Fruit fly (Drosophila melanogaster) whole organism, adult: ENCODE results near the gene Arfrp1.
A peak's percentile ranks its signal among the peaks of the same experiment; 100 is the strongest.

Experiments used
- CG11617 ChIP-seq: fragments of 200-800 bp; sonication (Bioruptor generic); optimal IDR thresholded peaks from 2 replicates; lab custom pipeline; 2017; ENCODE audit warnings: mild to moderate bottlenecking, missing biosample characterization, missing genetic modification reagents, missing genetic modification characterization
- CG12768 ChIP-seq: fragments of 200-800 bp; sonication (Bioruptor generic); optimal IDR thresholded peaks from 2 replicates; lab custom pipeline; 2017; ENCODE audit warnings: missing biosample characterization, missing genetic modification characterization, mild to moderate bottlenecking, moderate library complexity, missing genetic modification reagents
- CG14711 ChIP-seq: fragments of 200-800 bp; sonication (Bioruptor generic); optimal IDR thresholded peaks from 2 replicates; lab custom pipeline; 2018; ENCODE audit warnings: missing biosample characterization, mild to moderate bottlenecking, missing genetic modification characterization, moderate library complexity
- CG1620 ChIP-seq: fragments of 200-800 bp; sonication (Bioruptor generic); optimal IDR thresholded peaks from 2 replicates; lab custom pipeline; 2016; ENCODE audit warnings: missing biosample characterization, missing genetic modification characterization
- CG33017 ChIP-seq: fragments of 200-800 bp; sonication (Bioruptor generic); optimal IDR thresholded peaks from 2 replicates; lab custom pipeline; 2018; ENCODE audit warnings: missing biosample characterization, mild to moderate bottlenecking, missing genetic modification characterization, moderate library complexity
- CG5204 ChIP-seq: fragments of 200-800 bp; sonication (Bioruptor generic); optimal IDR thresholded peaks from 2 replicates; lab custom pipeline; 2016; ENCODE audit warnings: missing biosample characterization, missing genetic modification characterization
- CG7045 ChIP-seq: fragments of 200-800 bp; sonication (Bioruptor generic); optimal IDR thresholded peaks from 2 replicates; lab custom pipeline; 2017; ENCODE audit warnings: missing biosample characterization, mild to moderate bottlenecking, missing genetic modification characterization
- CG7101 ChIP-seq: fragments of 200-800 bp; sonication (Bioruptor generic); optimal IDR thresholded peaks from 2 replicates; lab custom pipeline; 2018; ENCODE audit warnings: missing biosample characterization, mild to moderate bottlenecking, missing genetic modification characterization, moderate library complexity
- Clk ChIP-seq: fragments of 200-800 bp; sonication (Bioruptor generic); optimal IDR thresholded peaks from 2 replicates; lab custom pipeline; 2017; ENCODE audit warnings: missing biosample characterization, missing genetic modification characterization
- Crg-1 ChIP-seq: fragments of 200-800 bp; sonication (Bioruptor generic); optimal IDR thresholded peaks from 2 replicates; lab custom pipeline; 2016; ENCODE audit warnings: missing biosample characterization, missing genetic modification characterization
- Hr96 ChIP-seq: fragments of 200-800 bp; sonication (Bioruptor generic); optimal IDR thresholded peaks from 2 replicates; lab custom pipeline; 2016; ENCODE audit warnings: missing biosample characterization, missing genetic modification characterization
- Mnt ChIP-seq: fragments of 200-800 bp; sonication (Bioruptor generic); optimal IDR thresholded peaks from 2 replicates; lab custom pipeline; 2016; ENCODE audit warnings: missing biosample characterization, mild to moderate bottlenecking, missing genetic modification characterization
- bab1 ChIP-seq: fragments of 200-800 bp; sonication (Bioruptor generic); optimal IDR thresholded peaks from 3 replicates; lab custom pipeline; 2019; ENCODE audit warnings: missing biosample characterization, mild to moderate bottlenecking, missing genetic modification characterization, moderate library complexity
- cic ChIP-seq: fragments of 200-800 bp; sonication (Bioruptor generic); optimal IDR thresholded peaks from 2 replicates; lab custom pipeline; 2017; ENCODE audit warnings: missing biosample characterization, mild to moderate bottlenecking, missing genetic modification characterization, moderate library complexity
- cnc ChIP-seq, 2 experiments: fragments of >200 bp; optimal IDR thresholded peaks; 2 replicates each; lab custom pipeline; 2017
- kay ChIP-seq: fragments of 200-800 bp; sonication (Bioruptor generic); peaks from one replicate; lab custom pipeline; 2016; ENCODE audit warnings: missing biosample characterization, missing genetic modification characterization, borderline replicate concordance
- ovo ChIP-seq: fragments of 200-800 bp; sonication (Bioruptor generic); optimal IDR thresholded peaks from 2 replicates; lab custom pipeline; 2016; ENCODE audit warnings: missing biosample characterization, missing genetic modification characterization
- pad ChIP-seq: fragments of 200-800 bp; sonication (Bioruptor generic); optimal IDR thresholded peaks from 3 replicates; lab custom pipeline; 2017; ENCODE audit warnings: missing biosample characterization, missing genetic modification characterization, mild to moderate bottlenecking, moderate library complexity, missing genetic modification reagents
- tj ChIP-seq: fragments of 200-800 bp; sonication (Bioruptor generic); optimal IDR thresholded peaks from 3 replicates; lab custom pipeline; 2017; ENCODE audit warnings: missing biosample characterization, mild to moderate bottlenecking, missing genetic modification characterization, moderate library complexity
- toe ChIP-seq: fragments of 200-800 bp; sonication (Bioruptor generic); optimal IDR thresholded peaks from 2 replicates; lab custom pipeline; 2016; ENCODE audit warnings: missing biosample characterization, missing genetic modification characterization

Arfrp1 gene

dm6 chrX:9064029-9064428 is 42.8 kb upstream of the Arfrp1 start:
- no peak for TF ChIP-seq CG5204 (GFP tag; lab: Kevin White, UChicago)
- TF ChIP-seq CG7045 (GFP tag; lab: Kevin White, UChicago) = no peak
- no peak for TF ChIP-seq ovo (GFP tag; lab: Kevin White, UChicago)
- TF ChIP-seq cic (GFP tag; lab: Kevin White, UChicago) = no peak
- no peak for TF ChIP-seq kay (GFP tag; lab: Kevin White, UChicago)
- TF ChIP-seq CG7101 = no peak
- TF ChIP-seq Crg-1 = no peak
- TF ChIP-seq Hr96 (GFP tag; lab: Kevin White, UChicago) = no peak
- no peak for TF ChIP-seq toe (GFP tag; lab: Kevin White, UChicago)
- no peak for TF ChIP-seq Mnt (GFP tag; lab: Kevin White, UChicago)
- no peak for TF ChIP-seq CG33017 (tag; lab: Kevin White, UChicago)
- no peak for TF ChIP-seq tj (GFP tag; lab: Kevin White, UChicago)
- no peak for TF ChIP-seq CG11617
- TF ChIP-seq CG14711 = no peak
- no peak for TF ChIP-seq cnc (optimal IDR thresholded peaks at IDR 0.05; lab: Kevin White, UChicago)
- TF ChIP-seq pad (GFP tag; lab: Kevin White, UChicago) = no peak
- TF ChIP-seq bab1 (GFP tag; lab: Kevin White, UChicago) = no peak
- no peak for TF ChIP-seq Clk (GFP tag; lab: Kevin White, UChicago)
- no peak for TF ChIP-seq CG12768 (GFP tag; lab: Kevin White, UChicago)
- TF ChIP-seq CG1620 = no peak

DNA sequence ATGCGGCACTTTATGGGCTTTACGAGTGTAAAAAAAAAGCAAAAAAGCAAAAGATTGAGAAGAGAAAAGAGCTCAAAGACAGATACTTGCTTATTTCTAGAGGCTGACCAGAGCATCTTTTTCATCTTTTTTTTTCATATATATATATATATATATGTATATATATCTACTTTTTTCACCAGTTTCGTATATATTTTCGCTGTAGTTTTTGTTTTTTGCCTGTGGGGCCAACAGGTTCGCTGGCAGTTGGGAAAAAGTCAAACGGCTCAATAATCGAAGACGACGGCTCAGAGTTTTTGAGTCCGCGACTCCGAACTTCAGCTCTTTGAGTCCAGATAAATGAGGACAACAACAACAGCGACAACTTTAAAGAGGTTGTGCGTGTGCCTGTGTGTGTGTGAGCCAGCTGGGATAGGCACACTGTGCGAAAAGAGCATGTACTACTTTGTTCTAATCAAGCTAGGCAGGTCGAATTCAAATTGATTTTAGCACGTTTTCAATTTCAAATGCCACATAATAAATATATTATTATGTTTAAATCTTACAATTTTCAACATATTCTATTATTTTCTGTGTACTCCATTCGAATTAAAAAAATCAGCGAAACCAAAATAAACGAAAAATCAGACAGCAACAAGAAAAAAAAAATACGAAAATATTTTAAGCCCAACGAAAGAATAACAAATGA is 39.9 kb upstream of the Arfrp1 start:
- TF ChIP-seq toe (GFP tag; lab: Kevin White, UChicago) = no peak
- TF ChIP-seq tj (GFP tag; lab: Kevin White, UChicago) = no peak
- TF ChIP-seq cic (GFP tag; lab: Kevin White, UChicago) = no peak
- no peak for TF ChIP-seq bab1 (GFP tag; lab: Kevin White, UChicago)
- TF ChIP-seq CG1620 = no peak
- TF ChIP-seq ovo (GFP tag; lab: Kevin White, UChicago) = no peak
- TF ChIP-seq cnc (optimal IDR thresholded peaks at IDR 0.05; lab: Kevin White, UChicago) = no peak
- no peak for TF ChIP-seq Clk (GFP tag; lab: Kevin White, UChicago)
- TF ChIP-seq Crg-1 = no peak
- TF ChIP-seq CG7101 = no peak
- no peak for TF ChIP-seq Mnt (GFP tag; lab: Kevin White, UChicago)
- TF ChIP-seq kay (GFP tag; lab: Kevin White, UChicago) = no peak
- no peak for TF ChIP-seq CG7045 (GFP tag; lab: Kevin White, UChicago)
- TF ChIP-seq CG14711 = no peak
- no peak for TF ChIP-seq Hr96 (GFP tag; lab: Kevin White, UChicago)
- no peak for TF ChIP-seq pad (GFP tag; lab: Kevin White, UChicago)

dm6 chrX:9067754-9068477 is 39.0 kb upstream of the Arfrp1 start, which contains the start of gene CG15365:
CG15365 (minus strand) TSS chrX:9067983.
- TF ChIP-seq toe (GFP tag; lab: Kevin White, UChicago) (no peak), bab1 (GFP tag; lab: Kevin White, UChicago) (peak; percentile 17), CG5204 (GFP tag; lab: Kevin White, UChicago) (no peak), tj (GFP tag; lab: Kevin White, UChicago) (peak; percentile 14), cnc (optimal IDR thresholded peaks at IDR 0.05; lab: Kevin White, UChicago) (no peak), Clk (GFP tag; lab: Kevin White, UChicago) (no peak), Hr96 (GFP tag; lab: Kevin White, UChicago) (no peak), CG7045 (GFP tag; lab: Kevin White, UChicago) (no peak), CG1620 (peak; percentile 11), CG11617 (no peak)

DNA sequence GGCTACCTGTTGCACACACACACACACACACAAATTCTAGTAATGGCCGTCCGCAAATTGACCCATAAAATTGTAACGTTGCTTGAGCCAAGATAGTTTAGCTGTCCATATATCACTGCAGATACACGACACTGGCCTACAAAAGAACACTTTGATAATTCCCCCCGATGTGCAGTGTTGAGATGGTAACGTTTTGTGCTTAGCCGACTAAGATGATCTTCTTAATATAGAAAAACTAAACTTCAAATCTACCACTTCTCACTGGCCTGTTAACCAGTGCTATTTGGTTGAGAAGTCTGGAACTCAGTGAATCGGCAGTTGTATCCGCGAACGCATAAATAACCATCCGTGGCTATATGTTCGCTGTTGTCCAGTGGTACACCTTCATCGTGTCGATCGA is 38.0 kb upstream of the Arfrp1 start:
- TF ChIP-seq tj (GFP tag; lab: Kevin White, UChicago) (no peak), CG7045 (GFP tag; lab: Kevin White, UChicago) (no peak), kay (GFP tag; lab: Kevin White, UChicago) (no peak), CG5204 (GFP tag; lab: Kevin White, UChicago) (no peak), Mnt (GFP tag; lab: Kevin White, UChicago) (no peak), CG12768 (GFP tag; lab: Kevin White, UChicago) (no peak), cnc (optimal IDR thresholded peaks at IDR 0.05; lab: Kevin White, UChicago) (no peak), cic (GFP tag; lab: Kevin White, UChicago) (no peak), Clk (GFP tag; lab: Kevin White, UChicago) (no peak), CG14711 (no peak), CG33017 (tag; lab: Kevin White, UChicago) (no peak), CG1620 (no peak), toe (GFP tag; lab: Kevin White, UChicago) (no peak)

DNA sequence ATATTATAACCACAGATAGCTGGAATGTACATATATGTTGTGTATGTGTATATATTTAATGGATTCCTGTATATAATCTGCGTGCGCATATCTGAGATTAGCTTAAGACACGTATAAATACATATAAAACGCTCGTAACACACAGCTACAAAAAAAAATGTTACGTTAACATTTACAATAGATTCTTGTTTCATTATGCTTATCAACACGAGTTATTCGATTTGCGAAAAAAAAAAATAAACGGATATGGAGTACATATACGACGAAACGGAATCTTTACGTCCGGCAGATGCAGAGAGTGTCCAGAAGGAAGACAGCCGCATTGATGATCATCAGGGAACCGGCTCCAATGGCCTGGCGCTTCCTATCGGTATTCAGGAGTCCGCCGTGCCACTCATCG is 35.6 kb upstream of the Arfrp1 start, which contains the start of gene CG10970:
TSS of gene CG10970 (minus strand) at position 101 of the 400 bp plus-strand sequence.
- no peak for TF ChIP-seq pad (GFP tag; lab: Kevin White, UChicago)
- TF ChIP-seq CG1620 = no peak
- no peak for TF ChIP-seq CG5204 (GFP tag; lab: Kevin White, UChicago)
- no peak for TF ChIP-seq cnc (optimal IDR thresholded peaks at IDR 0.05; lab: Kevin White, UChicago)
- TF ChIP-seq toe (GFP tag; lab: Kevin White, UChicago) = no peak
- TF ChIP-seq kay (GFP tag; lab: Kevin White, UChicago) = no peak
- TF ChIP-seq tj (GFP tag; lab: Kevin White, UChicago) = no peak
